Fruit fly (Drosophila melanogaster): ENCODE results near the gene iPLA2-VIA.

Gene iPLA2-VIA

dm6 chr3L:9847420-9847977, 16.6 kb downstream of the iPLA2-VIA start (continued):
- TF ChIP-seq grau (tag; optimal IDR thresholded peaks at IDR 0.05) (peak; percentile 65), CG12299 (tag; optimal IDR thresholded peaks at IDR 0.05) (no peak), crp (GFP tag; optimal IDR thresholded peaks at IDR 0.05) (no peak), Chrac-16 (GFP tag; optimal IDR thresholded peaks at IDR 0.05) (peak; percentile 37), hkb (optimal IDR thresholded peaks at IDR 0.05) (no peak), hkb (GFP tag; IDR thresholded peaks at IDR 0.05) (peak; percentile 53; the same call in 1 of the 2 replicates), mld (GFP tag; IDR thresholded peaks at IDR 0.05; ENCODE audit: partially characterized antibody) (no peak), E2f1 (GFP tag; IDR thresholded peaks at IDR 0.05) (no peak), ind (GFP tag; optimal IDR thresholded peaks at IDR 0.05) (peak; percentile 58), Camta (GFP tag; optimal IDR thresholded peaks at IDR 0.05) (no peak), gro (GFP tag; optimal IDR thresholded peaks at IDR 0.05) (peak; percentile 85), Ravus (GFP tag; IDR thresholded peaks at IDR 0.05) (peak; percentile 18), CG14710 (tag; optimal IDR thresholded peaks at IDR 0.05) (no peak), Dek (tag; optimal IDR thresholded peaks at IDR 0.05) (peak; percentile 60), CG3281 (GFP tag; optimal IDR thresholded peaks at IDR 0.05) (peak; percentile 67), Hmr (GFP tag; optimal IDR thresholded peaks at IDR 0.05) (peak; percentile 30), CG31388 (GFP tag; optimal IDR thresholded peaks at IDR 0.05) (no peak), CG4617 (GFP tag; optimal IDR thresholded peaks at IDR 0.05; ENCODE audit: borderline replicate concordance) (no peak), HmgD (GFP tag; optimal IDR thresholded peaks at IDR 0.05) (no peak), C15 (GFP tag; IDR thresholded peaks at IDR 0.05) (no peak), Lim3 (GFP tag; IDR thresholded peaks at IDR 0.05) (no peak), ap (GFP tag; IDR thresholded peaks at IDR 0.05) (no peak), CG6254 (GFP tag; optimal IDR thresholded peaks at IDR 0.05) (no peak), lilli (GFP tag; optimal IDR thresholded peaks at IDR 0.05) (peak; percentile 76), CG11085 (GFP tag; IDR thresholded peaks at IDR 0.05) (no peak), MBD-R2 (GFP tag; IDR thresholded peaks at IDR 0.05) (peak; percentile 25; the same call in 1 of the 2 replicates), zfh1 (GFP tag; IDR thresholded peaks at IDR 0.05) (no peak), CG18011 (GFP tag; optimal IDR thresholded peaks at IDR 0.05) (peak; percentile 21), CG4854 (GFP tag; optimal IDR thresholded peaks at IDR 0.05) (peak; percentile 0), CG7987 (GFP tag; optimal IDR thresholded peaks at IDR 0.05) (peak; percentile 19), Meics (GFP tag; optimal IDR thresholded peaks at IDR 0.05) (peak; percentile 69), nmo (GFP tag; optimal IDR thresholded peaks at IDR 0.05) (peak; percentile 23), BtbVII (GFP tag; optimal IDR thresholded peaks at IDR 0.05) (peak; percentile 42), onecut (GFP tag; IDR thresholded peaks at IDR 0.05) (peak; percentile 29; the same call in 1 of the 2 replicates), pzg (GFP tag; optimal IDR thresholded peaks at IDR 0.05) (no peak), ash1 (GFP tag; optimal IDR thresholded peaks at IDR 0.05) (no peak), tgo (GFP tag; IDR thresholded peaks at IDR 0.05) (peak; percentile 46; the same call in 2 of the 3 replicates), CG1603 (tag; optimal IDR thresholded peaks at IDR 0.05) (no peak), dm (GFP tag; optimal IDR thresholded peaks at IDR 0.05) (no peak), en (GFP tag; optimal IDR thresholded peaks at IDR 0.05) (no peak), CG14014 (GFP tag; IDR thresholded peaks at IDR 0.05) (peak; percentile 77), Dip3 (GFP tag; optimal IDR thresholded peaks at IDR 0.05) (peak; percentile 46), fd96Cb (tag; optimal IDR thresholded peaks at IDR 0.05) (peak; percentile 3), Six4 (GFP tag; optimal IDR thresholded peaks at IDR 0.05) (no peak), CG9817 (tag; optimal IDR thresholded peaks at IDR 0.05) (peak; percentile 55), D19A (tag; optimal IDR thresholded peaks at IDR 0.05) (peak; percentile 94), CG10321 (GFP tag; IDR thresholded peaks at IDR 0.05) (no peak), cwo (GFP tag; optimal IDR thresholded peaks at IDR 0.05) (peak; percentile 55), Oaz (GFP tag; IDR thresholded peaks at IDR 0.05) (no peak), ken (GFP tag; IDR thresholded peaks at IDR 0.05) (no peak), sob (GFP tag; IDR thresholded peaks at IDR 0.05) (peak; percentile 61)

Measured in whole organism, embryonic.